Fruit fly (Drosophila melanogaster) whole organism, prepupa: Measurements from ENCODE around the gene CG31760.

Source experiments
- Blimp-1 ChIP-seq: fragments of 200-800 bp; sonication (Bioruptor generic); optimal IDR thresholded peaks from 3 replicates; lab custom pipeline; 2017; ENCODE audit warnings: missing biosample characterization, missing genetic modification characterization, mild to moderate bottlenecking, moderate library complexity, missing genetic modification reagents
- CG10631 ChIP-seq: fragments of 200-800 bp; sonication (Bioruptor generic); optimal IDR thresholded peaks from 2 replicates; lab custom pipeline; 2016; ENCODE audit warnings: missing biosample characterization, missing genetic modification characterization
- CG10669 ChIP-seq: fragments of 200-800 bp; sonication (Bioruptor generic); optimal IDR thresholded peaks from 3 replicates; lab custom pipeline; 2018; ENCODE audit warnings: missing biosample characterization, mild to moderate bottlenecking, missing genetic modification characterization, moderate library complexity
- CG11294 ChIP-seq: fragments of 200-800 bp; sonication (Bioruptor generic); IDR thresholded peaks from 2 replicates; pipeline ENCODE4 v1.3.6; 2022; ENCODE audit warnings: missing biosample characterization, missing genetic modification characterization
- CG15336 ChIP-seq: fragments of 200-800 bp; sonication (Bioruptor generic); IDR thresholded peaks from 2 replicates; pipeline ENCODE4 v1.3.6; 2022; ENCODE audit warnings: missing biosample characterization, missing genetic modification characterization
- CG16779 ChIP-seq: fragments of 200-800 bp; sonication (Bioruptor generic); optimal IDR thresholded peaks from 3 replicates; lab custom pipeline; 2017; ENCODE audit warnings: missing biosample characterization, mild to moderate bottlenecking, missing genetic modification characterization
- CG31627 ChIP-seq: fragments of 200-800 bp; sonication (Bioruptor generic); optimal IDR thresholded peaks from 3 replicates; lab custom pipeline; 2016; ENCODE audit warnings: missing biosample characterization, missing genetic modification characterization
- CG32006 ChIP-seq: fragments of 200-800 bp; sonication (Bioruptor generic); optimal IDR thresholded peaks from 3 replicates; lab custom pipeline; 2017; ENCODE audit warnings: missing biosample characterization, mild to moderate bottlenecking, missing genetic modification characterization
- CG34406 ChIP-seq: fragments of 200-800 bp; sonication (Bioruptor generic); optimal IDR thresholded peaks from 3 replicates; lab custom pipeline; 2016; ENCODE audit warnings: missing biosample characterization, missing genetic modification characterization
- CG3919 ChIP-seq: fragments of 200-800 bp; sonication (Bioruptor generic); optimal IDR thresholded peaks from 3 replicates; lab custom pipeline; 2016; ENCODE audit warnings: missing biosample characterization, missing genetic modification characterization
- CG4318 ChIP-seq: fragments of 200-800 bp; sonication (Bioruptor generic); optimal IDR thresholded peaks from 3 replicates; lab custom pipeline; 2017; ENCODE audit warnings: missing biosample characterization, mild to moderate bottlenecking, missing genetic modification characterization
- CG8119 ChIP-seq: fragments of 200-800 bp; sonication (Bioruptor generic); IDR thresholded peaks from 3 replicates; pipeline ENCODE4 v1.3.6; 2022; ENCODE audit warnings: missing biosample characterization, missing genetic modification characterization
- CG8319 ChIP-seq: fragments of 200-800 bp; sonication (Bioruptor generic); optimal IDR thresholded peaks from 3 replicates; lab custom pipeline; 2016; ENCODE audit warnings: missing biosample characterization, missing genetic modification characterization
- Eip75B ChIP-seq: fragments of 200-800 bp; sonication (Bioruptor generic); optimal IDR thresholded peaks from 3 replicates; lab custom pipeline; 2016; ENCODE audit warnings: missing biosample characterization, missing genetic modification characterization
- Eip78C ChIP-seq: fragments of 200-800 bp; sonication (Bioruptor generic); peaks from one replicate; lab custom pipeline; 2016; ENCODE audit warnings: missing biosample characterization, missing genetic modification characterization
- Ets96B ChIP-seq: fragments of 200-800 bp; optimal IDR thresholded peaks from 2 replicates; lab custom pipeline; 2019; ENCODE audit warnings: missing biosample characterization, mild to moderate bottlenecking, missing genetic modification characterization, moderate library complexity
- Hr4 ChIP-seq: fragments of 200-800 bp; sonication (Bioruptor generic); optimal IDR thresholded peaks from 3 replicates; lab custom pipeline; 2016; ENCODE audit warnings: missing biosample characterization, missing genetic modification characterization
- Met ChIP-seq: fragments of 200-800 bp; sonication (Bioruptor generic); optimal IDR thresholded peaks from 3 replicates; lab custom pipeline; 2016; ENCODE audit warnings: missing biosample characterization, missing genetic modification characterization
- OdsH ChIP-seq: fragments of 200-800 bp; sonication (Bioruptor generic); optimal IDR thresholded peaks from 3 replicates; lab custom pipeline; 2016; ENCODE audit warnings: missing biosample characterization, missing genetic modification characterization
- Smox ChIP-seq: fragments of 200-800 bp; sonication (Bioruptor generic); optimal IDR thresholded peaks from 3 replicates; lab custom pipeline; 2016; ENCODE audit warnings: missing biosample characterization, missing genetic modification characterization
- Sox14 ChIP-seq: fragments of 200-800 bp; sonication (Bioruptor generic); optimal IDR thresholded peaks from 3 replicates; lab custom pipeline; 2016; ENCODE audit warnings: missing biosample characterization, missing genetic modification characterization
- achi ChIP-seq: fragments of 200-800 bp; sonication (Bioruptor generic); optimal IDR thresholded peaks from 3 replicates; lab custom pipeline; 2016; ENCODE audit warnings: missing biosample characterization, missing genetic modification characterization
- acj6 ChIP-seq: fragments of 200-800 bp; sonication (Bioruptor generic); optimal IDR thresholded peaks from 3 replicates; lab custom pipeline; 2016; ENCODE audit warnings: missing biosample characterization, missing genetic modification characterization
- cyc ChIP-seq: fragments of 200-800 bp; sonication (Bioruptor generic); optimal IDR thresholded peaks from 3 replicates; lab custom pipeline; 2016; ENCODE audit warnings: missing biosample characterization, missing genetic modification characterization
- eg ChIP-seq: fragments of 200-800 bp; sonication (Bioruptor generic); IDR thresholded peaks from 3 replicates; pipeline ENCODE4 v1.3.6; 2022; ENCODE audit warnings: missing biosample characterization, missing genetic modification characterization
- esn ChIP-seq: fragments of 200-800 bp; sonication (Bioruptor generic); optimal IDR thresholded peaks from 2 replicates; lab custom pipeline; 2016; ENCODE audit warnings: missing biosample characterization, mild to moderate bottlenecking, missing genetic modification characterization, moderate library complexity
- fd85E ChIP-seq: fragments of 200-800 bp; sonication (Bioruptor generic); optimal IDR thresholded peaks from 3 replicates; lab custom pipeline; 2016; ENCODE audit warnings: missing biosample characterization, missing genetic modification characterization
- pdm3 ChIP-seq: fragments of 200-800 bp; sonication (Bioruptor generic); optimal IDR thresholded peaks from 3 replicates; lab custom pipeline; 2016; ENCODE audit warnings: missing biosample characterization, missing genetic modification characterization
- salr ChIP-seq, 2 experiments: fragments of 200-800 bp; sonication (Bioruptor generic); optimal IDR thresholded peaks; 3 replicates each; lab custom pipeline; 2016 to 2018; ENCODE audit warnings: missing biosample characterization in 2 of 2, missing genetic modification characterization in 2 of 2, mild to moderate bottlenecking in 1 of 2
- spab ChIP-seq: fragments of 200-800 bp; sonication (Bioruptor generic); optimal IDR thresholded peaks from 2 replicates; lab custom pipeline; 2017; ENCODE audit warnings: missing biosample characterization, mild to moderate bottlenecking, missing genetic modification characterization, missing genetic modification reagents
- svp ChIP-seq: fragments of 200-800 bp; sonication (Bioruptor generic); peaks from one replicate; lab custom pipeline; 2016; ENCODE audit warnings: missing biosample characterization, missing genetic modification characterization
- topi ChIP-seq: fragments of 200-800 bp; sonication (Bioruptor generic); optimal IDR thresholded peaks from 3 replicates; lab custom pipeline; 2016; ENCODE audit warnings: missing biosample characterization, missing genetic modification characterization
- vri ChIP-seq: fragments of 200-800 bp; sonication (Bioruptor generic); optimal IDR thresholded peaks from 3 replicates; lab custom pipeline; 2016; ENCODE audit warnings: missing biosample characterization, mild to moderate bottlenecking, missing genetic modification characterization

Gene CG31760

dm6 chr2L:12112943-12113557 lies 29.5 kb upstream of the CG31760 start (continued):
- TF ChIP-seq Ets96B (tag; lab: Kevin White, UChicago) (no peak), Met (GFP tag; lab: Kevin White, UChicago) (peak; percentile 18)

- TF ChIP-seq CG11294 (GFP tag; lab: Robert Waterston, UW) = no peak
- no peak for TF ChIP-seq CG16779 (tag; lab: Kevin White, UChicago)
- no peak for TF ChIP-seq CG15336 (GFP tag; lab: Robert Waterston, UW)
- TF ChIP-seq cyc (GFP tag; lab: Kevin White, UChicago) = no peak
- TF ChIP-seq, all 60 proteins: peak for 0
Observed at dm6 chr2L:12114159-12114558, 28.4 kb upstream of the CG31760 start, which contains the start of gene CG17211. Gene CG17211, plus strand, starts transcription at chr2L:12114360.

dm6 chr2L:12115809-12116208 lies 26.8 kb upstream of the CG31760 start:
- TF ChIP-seq CG8119 (GFP tag; lab: Robert Waterston, UW) (0 out of 3 replicates have a peak, but pooled peaks have one; percentile 32), CG32006 (peak; percentile 15), Blimp-1 (no peak), CG15336 (GFP tag; lab: Robert Waterston, UW) (peak; percentile 48), eg (0 out of 3 replicates have a peak, but pooled peaks have one; percentile 13), vri (GFP tag; lab: Kevin White, UChicago) (no peak), Eip75B (GFP tag; lab: Kevin White, UChicago) (no peak), CG10631 (peak; percentile 0), achi (GFP tag; lab: Kevin White, UChicago) (peak; percentile 15), Eip78C (GFP tag; lab: Kevin White, UChicago) (peak; percentile 2), esn (GFP tag; lab: Kevin White, UChicago) (no peak)

dm6 chr2L:12120000-12120399 lies 22.6 kb upstream of the CG31760 start:
- TF ChIP-seq CG32006 (peak; percentile 44), fd85E (no peak), CG10669 (no peak), CG8319 (GFP tag; lab: Kevin White, UChicago) (no peak), esn (GFP tag; lab: Kevin White, UChicago) (no peak), OdsH (GFP tag; lab: Kevin White, UChicago) (peak; percentile 5), CG31627 (no peak), Smox (GFP tag; lab: Kevin White, UChicago) (peak; percentile 1), Eip78C (GFP tag; lab: Kevin White, UChicago) (peak; percentile 59), spab (GFP tag; lab: Kevin White, UChicago) (peak; percentile 16), CG10631 (peak; percentile 21), Hr4 (GFP tag; lab: Kevin White, UChicago) (peak; percentile 34), pdm3 (peak; percentile 11), salr (GFP tag; optimal IDR thresholded peaks at IDR 0.05; lab: Kevin White, UChicago) (peak in 1 of 2 experiments; percentile 49), Eip75B (GFP tag; lab: Kevin White, UChicago) (peak; percentile 23), CG34406 (GFP tag; lab: Kevin White, UChicago) (no peak), svp (peak; percentile 49), CG11294 (GFP tag; lab: Robert Waterston, UW) (no peak), Sox14 (GFP tag; lab: Kevin White, UChicago) (peak; percentile 7), Met (GFP tag; lab: Kevin White, UChicago) (peak; percentile 26), achi (GFP tag; lab: Kevin White, UChicago) (peak; percentile 6)

- TF ChIP-seq topi (no peak), CG10631 (peak; percentile 0), Eip78C (GFP tag; lab: Kevin White, UChicago) (peak; percentile 63), Ets96B (tag; lab: Kevin White, UChicago) (no peak), acj6 (GFP tag; lab: Kevin White, UChicago) (peak; percentile 6), Met (GFP tag; lab: Kevin White, UChicago) (no peak), OdsH (GFP tag; lab: Kevin White, UChicago) (peak; percentile 8), pdm3 (peak; percentile 2), CG4318 (GFP tag; lab: Kevin White, UChicago) (no peak), Hr4 (GFP tag; lab: Kevin White, UChicago) (peak; percentile 35), CG32006 (peak; percentile 52), cyc (GFP tag; lab: Kevin White, UChicago) (no peak), CG3919 (peak; percentile 15), achi (GFP tag; lab: Kevin White, UChicago) (peak; percentile 37), Smox (GFP tag; lab: Kevin White, UChicago) (no peak)
Observed at dm6 chr2L:12133275-12134124, 9.1 kb upstream of the CG31760 start, which contains the start of gene rho-6. Gene rho-6, minus strand, starts transcription at chr2L:12133411.
